Worm (Caenorhabditis elegans) whole organism, late embryonic: Measurements from ENCODE around the gene W03G11.2.

Source experiments
- C38D4.7 ChIP-seq: fragments of 200-800 bp; sonication (Bioruptor generic); optimal IDR thresholded peaks from 2 replicates; lab custom pipeline; 2018; ENCODE audit warnings: mild to moderate bottlenecking, missing genetic modification characterization, moderate library complexity, missing compliant biosample characterization
- K02D7.2 ChIP-seq: sonication (generic microtip); optimal IDR thresholded peaks from 2 replicates; lab custom pipeline; 2017; ENCODE audit warnings: mild to moderate bottlenecking, missing genetic modification characterization, missing compliant biosample characterization
- ama-1 ChIP-seq: fragments of 150-350 bp; optimal IDR thresholded peaks from 2 replicates; lab custom pipeline; 2014
- ceh-14 ChIP-seq: sonication (generic microtip); optimal IDR thresholded peaks from 2 replicates; lab custom pipeline; 2016; ENCODE audit warnings: missing genotype, missing genetic modification characterization, missing compliant biosample characterization
- ceh-48 ChIP-seq: sonication (generic microtip); optimal IDR thresholded peaks from 2 replicates; lab custom pipeline; 2016; ENCODE audit warnings: missing genetic modification characterization, inconsistent platforms, missing compliant biosample characterization
- elt-2 ChIP-seq: sonication (generic microtip); optimal IDR thresholded peaks from 2 replicates; lab custom pipeline; 2016; ENCODE audit warnings: missing genetic modification reagents, missing genetic modification characterization, missing compliant biosample characterization
- hlh-15 ChIP-seq: sonication (generic microtip); optimal IDR thresholded peaks from 2 replicates; lab custom pipeline; 2016; ENCODE audit warnings: missing genetic modification characterization, missing compliant biosample characterization
- pag-3 ChIP-seq: sonication (generic microtip); optimal IDR thresholded peaks from 2 replicates; lab custom pipeline; 2016; ENCODE audit warnings: missing compliant biosample characterization, missing genetic modification characterization, borderline replicate concordance
- pat-9 ChIP-seq: fragments of 200-800 bp; sonication (Bioruptor generic); optimal IDR thresholded peaks from 2 replicates; lab custom pipeline; 2018; ENCODE audit warnings: mild to moderate bottlenecking, missing genetic modification characterization, moderate library complexity, missing compliant biosample characterization
- pqm-1 ChIP-seq: sonication (generic microtip); optimal IDR thresholded peaks from 2 replicates; lab custom pipeline; 2016; ENCODE audit warnings: missing genetic modification characterization, missing compliant biosample characterization
- sox-4 ChIP-seq: sonication (generic microtip); optimal IDR thresholded peaks from 2 replicates; lab custom pipeline; 2017; ENCODE audit warnings: mild to moderate bottlenecking, missing genetic modification characterization, inconsistent platforms, missing compliant biosample characterization
- tbx-2 ChIP-seq: sonication (generic microtip); optimal IDR thresholded peaks from 2 replicates; lab custom pipeline; 2016; ENCODE audit warnings: missing genetic modification characterization, missing compliant biosample characterization

DNA sequence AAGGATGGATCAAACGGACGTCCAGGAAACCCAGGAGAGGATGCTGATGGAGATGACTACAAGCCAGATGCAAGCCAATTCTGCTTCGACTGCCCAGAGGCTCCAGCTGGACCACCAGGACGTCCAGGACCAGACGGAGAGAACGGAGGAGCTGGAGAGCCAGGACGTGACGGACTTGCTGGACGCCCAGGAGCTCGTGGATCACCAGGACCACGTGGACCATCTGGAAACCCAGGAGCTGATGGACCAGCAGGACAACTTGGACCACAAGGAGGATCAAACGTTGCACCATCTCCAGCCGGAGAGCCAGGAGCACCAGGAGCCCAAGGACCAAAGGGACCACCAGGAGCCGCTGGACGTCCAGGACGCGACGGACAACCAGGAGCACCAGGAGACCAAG lies 3.0 kb downstream of the W03G11.2 start:
- TF ChIP-seq tbx-2 (tag; lab: Kevin White, UChicago) (no peak), pqm-1 (no peak), elt-2 (tag; lab: Kevin White, UChicago) (no peak), K02D7.2 (no peak), pag-3 (no peak), sox-4 (tag; lab: Kevin White, UChicago) (no peak), ceh-14 (tag; lab: Kevin White, UChicago) (no peak), ama-1 (lab: Kevin White, UChicago) (no peak), C38D4.7 (GFP tag; lab: Kevin White, UChicago) (no peak), pat-9 (tag; lab: Kevin White, UChicago) (no peak), ceh-48 (no peak), hlh-15 (tag; lab: Kevin White, UChicago) (no peak)
